Worm (Caenorhabditis elegans) whole organism, early embryonic: Measurements from ENCODE around the gene Y97E10AL.1.
A peak's percentile ranks its signal among the peaks of the same experiment; 100 is the strongest.

Source experiments
- B0310.2 ChIP-seq: sonication (generic microtip); optimal IDR thresholded peaks from 2 replicates; lab custom pipeline; 2016; ENCODE audit warnings: mild to moderate bottlenecking, missing genetic modification characterization, missing compliant biosample characterization
- F13C5.2 ChIP-seq: sonication (generic microtip); optimal IDR thresholded peaks from 2 replicates; lab custom pipeline; 2017; ENCODE audit warnings: mild to moderate bottlenecking, missing genetic modification characterization, inconsistent platforms, missing compliant biosample characterization
- aly-1 ChIP-seq: sonication (generic microtip); optimal IDR thresholded peaks from 2 replicates; lab custom pipeline; 2016; ENCODE audit warnings: missing genetic modification characterization, missing compliant biosample characterization
- ama-1 ChIP-seq: fragments of 150-350 bp; optimal IDR thresholded peaks from 2 replicates; lab custom pipeline; 2014
- ceh-13 ChIP-seq: fragments of 200-800 bp; sonication (Bioruptor generic); optimal IDR thresholded peaks from 2 replicates; lab custom pipeline; 2018; ENCODE audit warnings: mild to moderate bottlenecking, missing genetic modification characterization, missing compliant biosample characterization
- ceh-36 ChIP-seq: sonication (generic microtip); optimal IDR thresholded peaks from 2 replicates; lab custom pipeline; 2016; ENCODE audit warnings: missing genetic modification characterization, inconsistent platforms, missing compliant biosample characterization
- ets-7 ChIP-seq: sonication (generic microtip); optimal IDR thresholded peaks from 2 replicates; lab custom pipeline; 2016; ENCODE audit warnings: missing genotype, missing genetic modification characterization, missing compliant biosample characterization
- flt-1 ChIP-seq: fragments of 200-800 bp; sonication (Bioruptor generic); IDR thresholded peaks from 2 replicates; pipeline ENCODE4 v1.3.6; 2022; ENCODE audit warnings: missing genetic modification characterization, missing compliant biosample characterization
- hmbx-1 ChIP-seq: sonication (generic microtip); optimal IDR thresholded peaks from 2 replicates; lab custom pipeline; 2016; ENCODE audit warnings: mild to moderate bottlenecking, missing genetic modification characterization, missing compliant biosample characterization
- hmg-4 ChIP-seq: fragments of 200-800 bp; sonication (Bioruptor generic); optimal IDR thresholded peaks from 2 replicates; lab custom pipeline; 2018; ENCODE audit warnings: mild to moderate bottlenecking, missing genetic modification characterization, missing compliant biosample characterization
- hnd-1 ChIP-seq: sonication (generic microtip); optimal IDR thresholded peaks from 2 replicates; lab custom pipeline; 2016; ENCODE audit warnings: missing genetic modification characterization, missing compliant biosample characterization
- pes-1 ChIP-seq: fragments of 200-800 bp; sonication (Bioruptor generic); IDR thresholded peaks from 2 replicates; pipeline ENCODE4 v1.3.6; 2022; ENCODE audit warnings: missing genetic modification reagents, missing genetic modification characterization, missing compliant biosample characterization
- scrt-1 ChIP-seq: fragments of 200-800 bp; sonication (Bioruptor generic); IDR thresholded peaks from 2 replicates; pipeline ENCODE4 v1.3.6; 2022; ENCODE audit warnings: missing genetic modification characterization, missing compliant biosample characterization
- sea-1 ChIP-seq: fragments of 200-800 bp; sonication (Bioruptor generic); conservative IDR thresholded peaks from 2 replicates; pipeline ENCODE4 v1.3.6; 2022; ENCODE audit warnings: missing genetic modification characterization, missing compliant biosample characterization
- tbx-11 ChIP-seq: fragments of 200-800 bp; sonication (Bioruptor generic); IDR thresholded peaks from 2 replicates; pipeline ENCODE4 v1.3.6; 2022; ENCODE audit warnings: missing genetic modification characterization, missing compliant biosample characterization
- tbx-37 ChIP-seq: fragments of 200-800 bp; sonication (Bioruptor generic); conservative IDR thresholded peaks from 2 replicates; pipeline ENCODE4 v1.3.6; 2022; ENCODE audit warnings: missing genetic modification reagents, missing genetic modification characterization, missing compliant biosample characterization
- tra-4 ChIP-seq: sonication (generic microtip); optimal IDR thresholded peaks from 2 replicates; lab custom pipeline; 2017; ENCODE audit warnings: missing genetic modification characterization, missing compliant biosample characterization

Gene Y97E10AL.1

ce11 chrV:7995878-7996277 lies 9.9 kb downstream of the Y97E10AL.1 start, which contains the start of gene Y97E10AR.2:
TSS of gene Y97E10AR.2 (plus strand) at chrV:7996178.
- TF ChIP-seq ceh-13 (GFP tag; lab: Kevin White, UChicago) (no peak), hnd-1 (no peak), pes-1 (GFP tag; lab: Robert Waterston, UW) (no peak), hmbx-1 (no peak), F13C5.2 (tag; lab: Kevin White, UChicago) (no peak)

DNA sequence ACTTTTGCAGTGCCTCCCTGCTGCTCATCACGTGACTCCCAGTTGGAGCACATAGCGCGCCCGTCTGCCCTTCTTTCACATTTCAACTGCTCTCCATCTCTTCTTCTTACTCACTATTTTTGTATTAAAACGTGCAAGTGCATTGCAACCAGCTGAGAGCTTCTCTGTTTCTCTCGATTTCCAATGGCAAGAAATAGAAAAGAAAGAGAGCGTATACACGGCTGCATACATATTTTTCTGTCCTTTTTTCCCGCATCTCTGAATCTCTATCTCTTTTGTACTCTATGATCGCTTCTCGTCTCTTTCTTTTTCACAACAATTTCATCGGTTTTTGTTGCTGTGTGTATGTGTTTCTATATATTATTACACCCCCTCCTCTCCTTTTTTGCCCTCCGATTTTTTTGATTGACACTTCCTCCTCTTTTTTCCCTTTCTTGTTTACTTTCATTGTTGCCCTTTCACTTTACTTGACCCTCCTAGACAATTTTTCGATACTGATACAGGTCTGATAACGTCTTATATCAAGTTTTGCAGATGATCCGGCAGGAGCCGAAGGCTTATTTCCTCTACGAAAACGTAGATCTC lies 15.1 kb downstream of the Y97E10AL.1 start, which contains the start of gene Y97E10AR.1:
Gene Y97E10AR.1, plus strand, starts transcription at position 535 of the 585 bp plus-strand sequence.
- no peak for TF ChIP-seq flt-1 (GFP tag; lab: Robert Waterston, UW)
- TF ChIP-seq tbx-11 (GFP tag; lab: Robert Waterston, UW), result no peak
- TF ChIP-seq hmg-4, result peak; percentile 40
- peak; percentile 16 for TF ChIP-seq hnd-1
- TF ChIP-seq hmbx-1, result no peak
- TF ChIP-seq F13C5.2 (tag; lab: Kevin White, UChicago), result peak; percentile 22

ce11 chrV:8005000-8005399 lies 19.0 kb downstream of the Y97E10AL.1 start, which contains the start of gene Y97E10AR.8:
TSS of gene Y97E10AR.8 (plus strand) at chrV:8005300.
- TF ChIP-seq ceh-36 (tag; lab: Kevin White, UChicago), result no peak
- no peak for TF ChIP-seq hmg-4
- TF ChIP-seq hnd-1, result no peak
- no peak for TF ChIP-seq B0310.2 (tag; lab: Kevin White, UChicago)
- no peak for TF ChIP-seq tra-4 (tag; lab: Kevin White, UChicago)
- no peak for TF ChIP-seq ceh-13 (GFP tag; lab: Kevin White, UChicago)
- TF ChIP-seq ets-7 (tag; lab: Kevin White, UChicago), result no peak
- no peak for TF ChIP-seq pes-1 (GFP tag; lab: Robert Waterston, UW)
- no peak for TF ChIP-seq hmbx-1
- no peak for TF ChIP-seq F13C5.2 (tag; lab: Kevin White, UChicago)
- TF ChIP-seq flt-1 (GFP tag; lab: Robert Waterston, UW), result no peak

DNA sequence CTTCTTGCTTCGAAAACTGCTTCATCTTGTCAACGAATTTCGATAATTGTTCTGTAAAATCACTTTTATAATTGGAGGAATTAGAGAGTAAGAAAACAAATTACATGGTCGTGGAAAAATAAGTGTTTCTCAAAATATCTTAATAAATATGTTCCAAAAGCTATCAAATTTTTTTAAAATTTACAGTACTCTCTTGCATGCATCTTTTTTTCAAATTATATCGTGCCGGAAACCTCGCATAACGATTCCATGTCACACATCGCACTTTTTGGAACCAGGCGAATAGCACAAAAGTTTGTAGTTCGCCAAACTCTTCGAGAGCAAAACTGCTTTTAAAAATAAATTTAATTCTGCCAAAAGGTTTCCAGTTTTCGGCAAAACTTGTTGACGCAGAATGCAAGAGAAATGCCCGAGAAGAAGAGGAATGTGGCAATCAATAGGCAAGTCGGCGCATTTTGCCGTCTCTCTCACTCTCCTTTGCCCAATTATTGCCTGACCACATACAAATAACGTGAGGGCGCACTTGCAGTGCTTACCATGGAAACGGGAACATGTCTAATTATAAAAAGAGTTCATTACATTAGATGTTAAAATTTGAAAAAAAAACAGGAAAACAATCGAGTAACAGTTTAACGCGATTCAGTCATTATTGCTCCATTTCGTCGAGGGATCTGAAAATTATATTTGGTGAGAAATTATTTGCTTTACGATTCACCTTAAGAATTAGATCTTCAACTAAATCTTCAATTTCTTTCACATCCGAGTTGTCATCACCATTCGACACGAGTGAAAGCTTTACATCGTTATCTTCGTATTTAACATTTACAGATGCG lies 21.7 kb downstream of the Y97E10AL.1 start, which contains the start of gene Y97E10AR.3:
Gene Y97E10AR.3, minus strand, starts transcription at position 51 of the 833 bp plus-strand sequence.
- TF ChIP-seq tra-4 (tag; lab: Kevin White, UChicago), result no peak
- TF ChIP-seq ceh-13 (GFP tag; lab: Kevin White, UChicago), result no peak
- no peak for TF ChIP-seq tbx-11 (GFP tag; lab: Robert Waterston, UW)

DNA sequence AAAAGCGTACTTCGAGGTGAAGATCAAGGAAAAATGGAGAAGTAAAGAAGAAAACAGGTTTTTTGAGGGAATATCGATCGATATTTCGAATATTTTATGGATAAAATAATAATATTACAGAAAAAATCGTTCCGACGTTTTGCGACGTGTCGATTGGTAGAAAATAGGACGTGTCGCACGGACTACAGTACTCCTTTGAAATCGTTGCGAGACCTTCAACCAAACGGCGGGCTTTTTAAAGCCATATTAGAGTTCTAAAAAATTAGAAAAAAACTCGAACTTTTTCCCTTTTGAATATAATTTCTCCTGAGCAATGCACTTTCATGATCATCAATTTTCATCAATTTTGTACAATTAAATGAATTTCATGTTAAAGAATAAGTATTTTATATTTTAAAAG lies 24.1 kb downstream of the Y97E10AL.1 start, which contains the start of gene Y97E10AR.4:
Gene Y97E10AR.4, minus strand, starts transcription at position 131 of the 400 bp plus-strand sequence.
- no peak for TF ChIP-seq ceh-13 (GFP tag; lab: Kevin White, UChicago)
- TF ChIP-seq ceh-36 (tag; lab: Kevin White, UChicago), result no peak
- no peak for TF ChIP-seq sea-1
- TF ChIP-seq ets-7 (tag; lab: Kevin White, UChicago), result no peak
- no peak for TF ChIP-seq flt-1 (GFP tag; lab: Robert Waterston, UW)
- no peak for TF ChIP-seq B0310.2 (tag; lab: Kevin White, UChicago)
- no peak for TF ChIP-seq hmbx-1
- TF ChIP-seq aly-1 (tag; lab: Kevin White, UChicago), result no peak
- no peak for TF ChIP-seq tra-4 (tag; lab: Kevin White, UChicago)
- TF ChIP-seq hnd-1, result no peak
- TF ChIP-seq tbx-37 (GFP tag; lab: Robert Waterston, UW), result no peak
- TF ChIP-seq F13C5.2 (tag; lab: Kevin White, UChicago), result no peak
- no peak for TF ChIP-seq hmg-4
- no peak for TF ChIP-seq pes-1 (GFP tag; lab: Robert Waterston, UW)

DNA sequence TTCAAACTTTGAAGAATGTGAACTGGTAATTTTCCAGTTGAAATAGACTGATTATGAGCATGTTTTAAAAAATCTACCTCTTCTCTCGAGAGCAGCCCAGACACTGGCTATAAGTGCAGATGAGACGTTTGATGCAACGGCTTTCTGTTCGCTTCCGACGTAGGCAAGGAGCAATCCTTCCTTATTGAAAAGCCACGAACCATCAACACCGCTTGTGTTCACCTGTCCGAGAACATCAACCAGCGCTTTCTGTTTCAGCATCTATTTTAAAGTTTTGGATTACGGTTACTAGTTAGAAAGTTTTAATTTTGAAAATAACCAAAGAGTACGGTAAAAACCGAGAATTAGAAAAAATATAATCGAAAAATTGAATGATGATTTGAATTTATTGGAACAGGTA lies 24.9 kb downstream of the Y97E10AL.1 start, which contains the start of gene lmtr-2:
Gene lmtr-2, minus strand, starts transcription at position 261 of the 400 bp plus-strand sequence.
- TF ChIP-seq ama-1 (lab: Kevin White, UChicago) (peak; percentile 39), tra-4 (tag; lab: Kevin White, UChicago) (no peak), sea-1 (no peak)

DNA sequence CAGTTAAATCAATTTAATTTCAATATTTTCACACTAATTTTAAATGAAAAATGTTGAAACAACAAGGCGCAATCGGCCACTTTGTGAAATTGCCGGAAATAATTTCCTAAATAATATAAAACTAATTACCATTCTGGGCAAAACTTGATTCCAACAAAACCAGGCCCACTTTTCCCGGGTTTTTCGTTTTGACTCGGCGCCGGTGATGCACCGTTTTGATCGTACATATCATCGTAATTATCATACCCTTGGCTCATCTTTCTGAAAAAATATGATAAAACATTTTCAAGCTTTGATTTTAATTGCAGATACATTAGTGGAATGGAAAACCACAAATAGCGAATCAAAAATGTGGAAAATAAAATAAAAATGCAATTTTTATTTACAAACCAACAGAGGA lies 26.1 kb downstream of the Y97E10AL.1 start, which contains the start of gene rpb-9:
Gene rpb-9, minus strand, starts transcription at position 314 of the 400 bp plus-strand sequence.
- TF ChIP-seq hmbx-1 (no peak), B0310.2 (tag; lab: Kevin White, UChicago) (no peak), flt-1 (GFP tag; lab: Robert Waterston, UW) (no peak), pes-1 (GFP tag; lab: Robert Waterston, UW) (no peak), tra-4 (tag; lab: Kevin White, UChicago) (no peak), ama-1 (lab: Kevin White, UChicago) (no peak), hmg-4 (no peak), tbx-37 (GFP tag; lab: Robert Waterston, UW) (no peak), tbx-11 (GFP tag; lab: Robert Waterston, UW) (no peak), sea-1 (no peak)

- no peak for TF ChIP-seq F13C5.2 (tag; lab: Kevin White, UChicago)
- TF ChIP-seq hnd-1, result no peak
- TF ChIP-seq ets-7 (tag; lab: Kevin White, UChicago), result no peak
- no peak for TF ChIP-seq ama-1 (lab: Kevin White, UChicago)
- no peak for TF ChIP-seq scrt-1 (GFP tag; lab: Robert Waterston, UW)
- TF ChIP-seq B0310.2 (tag; lab: Kevin White, UChicago), result no peak
- no peak for TF ChIP-seq pes-1 (GFP tag; lab: Robert Waterston, UW)
- TF ChIP-seq flt-1 (GFP tag; lab: Robert Waterston, UW), result no peak
- no peak for TF ChIP-seq ceh-36 (tag; lab: Kevin White, UChicago)
- no peak for TF ChIP-seq tbx-11 (GFP tag; lab: Robert Waterston, UW)
- TF ChIP-seq aly-1 (tag; lab: Kevin White, UChicago), result no peak
- TF ChIP-seq tra-4 (tag; lab: Kevin White, UChicago), result no peak
- TF ChIP-seq hmg-4, result no peak
- TF ChIP-seq ceh-13 (GFP tag; lab: Kevin White, UChicago), result no peak
- TF ChIP-seq hmbx-1, result no peak
Measured at ce11 chrV:8013901-8014388, 28.0 kb downstream of the Y97E10AL.1 start, which contains the start of gene Y97E10AR.6. TSS of gene Y97E10AR.6 (minus strand) at chrV:8013951.
